Worm (Caenorhabditis elegans) whole organism, L4 larva: ENCODE data around the gene gpa-6.

Source experiments
- T20F7.1 ChIP-seq: fragments of 200-800 bp; sonication (Bioruptor generic); optimal IDR thresholded peaks from 2 replicates; lab custom pipeline; 2018; ENCODE audit warnings: mild to moderate bottlenecking, missing genetic modification characterization, missing compliant biosample characterization
- ZK337.2 ChIP-seq: fragments of 200-800 bp; sonication (Bioruptor generic); IDR thresholded peaks from 2 replicates; pipeline ENCODE4 v1.3.6; 2022; ENCODE audit warnings: missing genetic modification reagents, missing genetic modification characterization, missing compliant biosample characterization
- aha-1 ChIP-seq: fragments of 150-350 bp; peaks from one replicate; lab custom pipeline; 2014; ENCODE audit warnings: missing biosample characterization, missing genetic modification characterization
- ceh-28 ChIP-seq: fragments of 150-350 bp; optimal IDR thresholded peaks from 2 replicates; lab custom pipeline; 2014; ENCODE audit warnings: missing biosample characterization, missing genetic modification reagents, missing genetic modification characterization
- ctbp-1 ChIP-seq: fragments of 200-800 bp; sonication (Bioruptor generic); IDR thresholded peaks from 2 replicates; pipeline ENCODE4 v1.3.6; 2022; ENCODE audit warnings: missing genetic modification reagents, missing genetic modification characterization, missing compliant biosample characterization
- daf-8 ChIP-seq: fragments of 200-800 bp; sonication (Bioruptor generic); IDR thresholded peaks from 2 replicates; pipeline ENCODE4 v1.3.6; 2022; ENCODE audit warnings: missing genetic modification characterization, missing compliant biosample characterization
- dmd-6 ChIP-seq: fragments of 200-800 bp; sonication (Bioruptor generic); IDR thresholded peaks from 2 replicates; pipeline ENCODE4 v1.3.6; 2022; ENCODE audit warnings: missing genetic modification reagents, missing genetic modification characterization, missing compliant biosample characterization
- dmd-9 ChIP-seq: fragments of 200-800 bp; sonication (Bioruptor generic); IDR thresholded peaks from 2 replicates; pipeline ENCODE4 v1.3.6; 2022; ENCODE audit warnings: missing genetic modification reagents, missing genetic modification characterization, missing compliant biosample characterization
- dpl-1 ChIP-seq: fragments of 150-350 bp; optimal IDR thresholded peaks from 2 replicates; lab custom pipeline; 2014; ENCODE audit warnings: missing biosample characterization, missing genetic modification reagents, missing genetic modification characterization
- duxl-1 ChIP-seq: sonication (generic microtip); optimal IDR thresholded peaks from 2 replicates; lab custom pipeline; 2016; ENCODE audit warnings: mild to moderate bottlenecking, missing genetic modification characterization, moderate library complexity, missing compliant biosample characterization; ENCODE audit not compliant: poor library complexity
- egl-27 ChIP-seq: sonication (generic microtip); optimal IDR thresholded peaks from 3 replicates; lab custom pipeline; 2017; ENCODE audit warnings: missing biosample characterization, missing genetic modification reagents, missing genetic modification characterization
- egl-43 ChIP-seq: fragments of 200-800 bp; sonication (Bioruptor generic); IDR thresholded peaks from 2 replicates; pipeline ENCODE4 v1.3.6; 2022; ENCODE audit warnings: missing genetic modification reagents, missing genetic modification characterization, missing compliant biosample characterization
- fkh-10 ChIP-seq: fragments of 150-350 bp; optimal IDR thresholded peaks from 2 replicates; lab custom pipeline; 2014; ENCODE audit warnings: missing biosample characterization, missing genetic modification reagents, missing genetic modification characterization
- hlh-11 ChIP-seq: fragments of 200-800 bp; sonication (Bioruptor generic); optimal IDR thresholded peaks from 2 replicates; lab custom pipeline; 2018; ENCODE audit warnings: mild to moderate bottlenecking, missing genetic modification characterization, missing compliant biosample characterization
- hlh-30 ChIP-seq: sonication (generic microtip); optimal IDR thresholded peaks from 2 replicates; lab custom pipeline; 2017; ENCODE audit warnings: antibody characterized with exemption, mild to moderate bottlenecking, missing genetic modification characterization, missing compliant biosample characterization; ENCODE audit not compliant: insufficient read depth
- hmg-1.1 ChIP-seq: fragments of 200-800 bp; sonication (Bioruptor generic); IDR thresholded peaks from 2 replicates; pipeline ENCODE4 v1.3.6; 2022; ENCODE audit warnings: missing genetic modification reagents, missing genetic modification characterization, missing compliant biosample characterization
- jun-1 ChIP-seq: fragments of 150-350 bp; optimal IDR thresholded peaks from 2 replicates; lab custom pipeline; 2014; ENCODE audit warnings: missing biosample characterization, missing genetic modification reagents, missing genetic modification characterization
- lin-15B ChIP-seq: fragments of 150-350 bp; sonication (generic microtip); optimal IDR thresholded peaks from 3 replicates; lab custom pipeline; 2014; ENCODE audit warnings: missing biosample characterization, missing genetic modification characterization
- lin-38 ChIP-seq: fragments of 200-800 bp; sonication (Bioruptor generic); IDR thresholded peaks from 2 replicates; pipeline ENCODE4 v1.3.6; 2022; ENCODE audit warnings: missing genetic modification reagents, missing genetic modification characterization, missing compliant biosample characterization
- lir-3 ChIP-seq: sonication (generic microtip); optimal IDR thresholded peaks from 2 replicates; lab custom pipeline; 2016; ENCODE audit warnings: mild to moderate bottlenecking, missing genetic modification characterization, missing compliant biosample characterization
- lsy-2 ChIP-seq, 2 experiments: fragments of 150-350 bp in 1 of 2; sonication (generic microtip) in 1 of 2; optimal IDR thresholded peaks; 2 replicates each; lab custom pipeline; 2014 to 2017; ENCODE audit warnings: missing biosample characterization in 2 of 2, missing genetic modification characterization in 2 of 2
- mdl-1 ChIP-seq, 2 experiments: fragments of 150-350 bp in 1 of 2; sonication (generic microtip) in 1 of 2; optimal IDR thresholded peaks; 2 replicates each; lab custom pipeline; 2014 to 2017; ENCODE audit warnings: missing biosample characterization in 2 of 2, missing genetic modification characterization in 2 of 2
- mep-1 ChIP-seq: fragments of 150-350 bp; sonication (generic microtip); optimal IDR thresholded peaks from 3 replicates; lab custom pipeline; 2014; ENCODE audit warnings: missing biosample characterization, missing genetic modification characterization
- mxl-2 ChIP-seq: fragments of 200-800 bp; sonication (Bioruptor generic); conservative IDR thresholded peaks from 2 replicates; pipeline ENCODE4 v1.3.6; 2022; ENCODE audit warnings: missing genetic modification reagents, missing genetic modification characterization, missing compliant biosample characterization
- nhr-11 ChIP-seq: fragments of 150-350 bp; optimal IDR thresholded peaks from 2 replicates; lab custom pipeline; 2014; ENCODE audit warnings: missing biosample characterization, missing genetic modification characterization
- nhr-237 ChIP-seq: sonication (generic microtip); optimal IDR thresholded peaks from 2 replicates; lab custom pipeline; 2017; ENCODE audit warnings: missing biosample characterization, missing genetic modification characterization
- nhr-28 ChIP-seq: fragments of 150-350 bp; optimal IDR thresholded peaks from 2 replicates; lab custom pipeline; 2014; ENCODE audit warnings: missing biosample characterization, missing genetic modification characterization
- nhr-41 ChIP-seq: fragments of 200-800 bp; sonication (Bioruptor generic); IDR thresholded peaks from 2 replicates; pipeline ENCODE4 v1.3.6; 2022; ENCODE audit warnings: missing genetic modification reagents, missing genetic modification characterization, missing compliant biosample characterization
- nhr-42 ChIP-seq: fragments of 200-800 bp; sonication (Bioruptor generic); IDR thresholded peaks from 2 replicates; pipeline ENCODE4 v1.3.6; 2022; ENCODE audit warnings: missing genetic modification characterization, missing compliant biosample characterization
- nhr-48 ChIP-seq: sonication (generic microtip); optimal IDR thresholded peaks from 2 replicates; lab custom pipeline; 2016; ENCODE audit warnings: mild to moderate bottlenecking, missing genetic modification characterization, missing compliant biosample characterization
- nhr-77 ChIP-seq: fragments of 150-350 bp; optimal IDR thresholded peaks from 2 replicates; lab custom pipeline; 2014; ENCODE audit warnings: missing biosample characterization, missing genetic modification characterization
- pha-4 ChIP-seq, 2 experiments: fragments of 150-350 bp in 1 of 2; fragments of 200-800 bp in 1 of 2; sonication (Bioruptor generic) in 1 of 2; IDR thresholded peaks in 1 of 2; optimal IDR thresholded peaks in 1 of 2; 2 replicates each; pipeline versions ENCODE4 v1.3.6 to Lab custom; 2014 to 2022; ENCODE audit warnings: missing genetic modification characterization in 2 of 2, missing genetic modification reagents in 2 of 2, missing biosample characterization in 1 of 2, missing compliant biosample characterization in 1 of 2
- rbr-2 ChIP-seq: sonication (generic microtip); optimal IDR thresholded peaks from 2 replicates; lab custom pipeline; 2016; ENCODE audit warnings: missing genotype, missing genetic modification characterization, missing compliant biosample characterization
- saeg-2 ChIP-seq: fragments of 200-800 bp; sonication (Bioruptor generic); IDR thresholded peaks from 2 replicates; pipeline ENCODE4 v1.3.6; 2022; ENCODE audit warnings: missing genetic modification reagents, missing genetic modification characterization, missing compliant biosample characterization
- set-16 ChIP-seq: fragments of 200-800 bp; sonication (Bioruptor generic); IDR thresholded peaks from 2 replicates; pipeline ENCODE4 v1.3.6; 2022; ENCODE audit warnings: missing genetic modification reagents, missing genetic modification characterization, missing compliant biosample characterization
- skn-1 ChIP-seq: fragments of 150-350 bp; optimal IDR thresholded peaks from 2 replicates; lab custom pipeline; 2014; ENCODE audit warnings: missing biosample characterization, missing genetic modification characterization
- snpc-4 ChIP-seq: fragments of 150-350 bp; optimal IDR thresholded peaks from 2 replicates; lab custom pipeline; 2014; ENCODE audit warnings: missing biosample characterization, missing genetic modification characterization
- spr-3 ChIP-seq: fragments of 200-800 bp; sonication (Bioruptor generic); optimal IDR thresholded peaks from 2 replicates; lab custom pipeline; 2018; ENCODE audit warnings: mild to moderate bottlenecking, missing genetic modification characterization, missing compliant biosample characterization
- tag-97 ChIP-seq: fragments of 200-800 bp; sonication (Bioruptor generic); IDR thresholded peaks from 2 replicates; pipeline ENCODE4 v1.3.6; 2022; ENCODE audit warnings: missing genetic modification characterization, missing compliant biosample characterization
- unc-62 ChIP-seq, 3 experiments: fragments of 150-350 bp in 1 of 3; sonication (generic microtip); optimal IDR thresholded peaks in 2 of 3; peaks in 1 of 3; 1 replicate in 1 of 3; 2 replicates in 2 of 3; lab custom pipeline; 2014 to 2017; ENCODE audit warnings: missing biosample characterization in 3 of 3, missing genetic modification characterization in 3 of 3, missing genetic modification reagents in 3 of 3, missing genotype in 1 of 3
- zag-1 ChIP-seq: fragments of 150-350 bp; optimal IDR thresholded peaks from 2 replicates; lab custom pipeline; 2014; ENCODE audit warnings: missing biosample characterization, missing genetic modification characterization
- zip-2 ChIP-seq: fragments of 150-350 bp; optimal IDR thresholded peaks from 2 replicates; lab custom pipeline; 2014; ENCODE audit warnings: missing biosample characterization, missing genetic modification characterization
- ztf-7 ChIP-seq: fragments of 150-350 bp; optimal IDR thresholded peaks from 2 replicates; lab custom pipeline; 2014; ENCODE audit warnings: missing biosample characterization, missing genetic modification characterization

gpa-6 gene

ce11 chrX:13206011-13206410, 15.0 kb downstream of the gpa-6 start:
- peak; percentile 23 for TF ChIP-seq mep-1 (tag; lab: Kevin White, UChicago)
- TF ChIP-seq skn-1 (tag; lab: Kevin White, UChicago): no peak

ce11 chrX:13206911-13207310, 15.9 kb downstream of the gpa-6 start:
- TF ChIP-seq nhr-41 (GFP tag; lab: Robert Waterston, UW): no peak
- TF ChIP-seq egl-27 (tag; lab: Kevin White, UChicago): no peak
- TF ChIP-seq lir-3 (tag; lab: Kevin White, UChicago): no peak
- no peak for TF ChIP-seq T20F7.1 (GFP tag; lab: Kevin White, UChicago)
- TF ChIP-seq zip-2: no peak
- peak; percentile 16 for TF ChIP-seq aha-1 (tag; lab: Kevin White, UChicago)

ce11 chrX:13209026-13209425, 18.0 kb downstream of the gpa-6 start:
- TF ChIP-seq nhr-48 (tag; lab: Kevin White, UChicago) (no peak), mep-1 (tag; lab: Kevin White, UChicago) (no peak), spr-3 (GFP tag; lab: Kevin White, UChicago) (no peak), lin-38 (no peak), nhr-77 (tag; lab: Kevin White, UChicago) (no peak), dmd-6 (GFP tag; lab: Robert Waterston, UW) (no peak), nhr-28 (no peak), nhr-237 (no peak), daf-8 (GFP tag; lab: Robert Waterston, UW) (no peak), lir-3 (tag; lab: Kevin White, UChicago) (no peak), dpl-1 (GFP tag; lab: Kevin White, UChicago) (no peak), saeg-2 (GFP tag; lab: Robert Waterston, UW) (no peak), snpc-4 (tag; lab: Kevin White, UChicago) (no peak), duxl-1 (tag; lab: Kevin White, UChicago) (no peak), mxl-2 (GFP tag; lab: Robert Waterston, UW) (no peak), aha-1 (tag; lab: Kevin White, UChicago) (peak; percentile 85), set-16 (peak; percentile 27; the same call in 1 of the 2 replicates), dmd-9 (no peak), hmg-1.1 (GFP tag; lab: Robert Waterston, UW) (0 out of 2 replicates have a peak, but pooled peaks have one; percentile 14), nhr-42 (GFP tag; lab: Robert Waterston, UW) (no peak), nhr-11 (tag; lab: Kevin White, UChicago) (no peak), ZK337.2 (no peak), unc-62 (GFP tag; optimal IDR thresholded peaks at IDR 0.05 in 1 of 2; lab: Kevin White, UChicago) (peak in 1 of 2 experiments; percentile 53), unc-62 (tag; optimal IDR thresholded peaks at IDR 0.05; lab: Kevin White, UChicago) (no peak), ceh-28 (tag; lab: Kevin White, UChicago) (no peak), ztf-7 (no peak), pha-4 (GFP tag; IDR thresholded peaks at IDR 0.05; lab: Robert Waterston, UW) (no peak), pha-4 (tag; optimal IDR thresholded peaks at IDR 0.05; lab: Kevin White, UChicago) (no peak)

ce11 chrX:13210478-13210877, 19.5 kb downstream of the gpa-6 start:
- TF ChIP-seq lsy-2 (tag; optimal IDR thresholded peaks at IDR 0.05; lab: Kevin White, UChicago): peak in 1 of 2 experiments; percentile 61
- peak; percentile 60; the same call in 1 of the 2 replicates for TF ChIP-seq ctbp-1 (GFP tag; lab: Robert Waterston, UW)
- no peak for TF ChIP-seq zag-1
- TF ChIP-seq jun-1 (tag; lab: Kevin White, UChicago): no peak
- peak; percentile 57 for TF ChIP-seq hmg-1.1 (GFP tag; lab: Robert Waterston, UW)
- TF ChIP-seq mep-1 (tag; lab: Kevin White, UChicago): peak; percentile 71
- TF ChIP-seq lir-3 (tag; lab: Kevin White, UChicago): no peak
- no peak for TF ChIP-seq tag-97
- TF ChIP-seq dmd-9: no peak
- peak in 1 of 2 experiments; percentile 32 for TF ChIP-seq mdl-1 (tag; optimal IDR thresholded peaks at IDR 0.05; lab: Kevin White, UChicago)
- TF ChIP-seq hlh-11: peak; percentile 10
- no peak for TF ChIP-seq mxl-2 (GFP tag; lab: Robert Waterston, UW)
- peak in 1 of 2 experiments; percentile 43 for TF ChIP-seq unc-62 (GFP tag; optimal IDR thresholded peaks at IDR 0.05 in 1 of 2; lab: Kevin White, UChicago)
- TF ChIP-seq unc-62 (tag; optimal IDR thresholded peaks at IDR 0.05; lab: Kevin White, UChicago): no peak
- peak; percentile 24 for TF ChIP-seq rbr-2 (tag; lab: Kevin White, UChicago)
- TF ChIP-seq egl-43 (GFP tag; lab: Robert Waterston, UW): 0 out of 2 replicates have a peak, but pooled peaks have one; percentile 18
- no peak for TF ChIP-seq lin-15B (tag; lab: Kevin White, UChicago)
- peak; percentile 35 for TF ChIP-seq hlh-30 (tag; lab: Kevin White, UChicago)
- TF ChIP-seq fkh-10: peak; percentile 71
